Worm (Caenorhabditis elegans) whole organism, L1 larva: ENCODE data around the gene srsx-34.

Source experiments
- C16A3.4 ChIP-seq: fragments of 150-350 bp; optimal IDR thresholded peaks from 2 replicates; lab custom pipeline; 2014; ENCODE audit warnings: missing biosample characterization, missing genetic modification characterization
- Y116A8C.19 ChIP-seq: sonication (generic microtip); optimal IDR thresholded peaks from 2 replicates; lab custom pipeline; 2016; ENCODE audit warnings: missing compliant biosample characterization, missing genetic modification characterization, borderline replicate concordance
- blmp-1 ChIP-seq: fragments of 150-350 bp; optimal IDR thresholded peaks from 2 replicates; lab custom pipeline; 2014; ENCODE audit warnings: missing biosample characterization, missing genetic modification characterization
- ceh-8 ChIP-seq: fragments of 200-800 bp; sonication (Bioruptor generic); optimal IDR thresholded peaks from 2 replicates; lab custom pipeline; 2018; ENCODE audit warnings: mild to moderate bottlenecking, missing genetic modification characterization, moderate library complexity, missing compliant biosample characterization
- ceh-88 ChIP-seq: fragments of 200-800 bp; sonication (Bioruptor generic); IDR thresholded peaks from 2 replicates; pipeline ENCODE4 v1.3.6; 2022; ENCODE audit warnings: missing genetic modification characterization, missing compliant biosample characterization
- efl-1 ChIP-seq, 4 experiments: fragments of 150-350 bp; optimal IDR thresholded peaks in 3 of 4; peaks in 1 of 4; 1 replicate in 1 of 4; 2 replicates in 3 of 4; lab custom pipeline; 2014; ENCODE audit warnings: missing biosample characterization in 2 of 4, missing genetic modification characterization in 2 of 4, missing genetic modification reagents in 2 of 4
- egl-13 ChIP-seq: sonication (generic microtip); optimal IDR thresholded peaks from 2 replicates; lab custom pipeline; 2016; ENCODE audit warnings: missing genotype, missing genetic modification reagents, missing genetic modification characterization, missing compliant biosample characterization
- egl-27 ChIP-seq, 2 experiments: fragments of 150-350 bp in 1 of 2; sonication (generic microtip); optimal IDR thresholded peaks; 3 replicates each; lab custom pipeline; 2017 to 2018; ENCODE audit warnings: missing biosample characterization in 2 of 2, missing genetic modification characterization in 2 of 2, missing genetic modification reagents in 2 of 2
- elt-3 ChIP-seq, 6 experiments: fragments of 150-350 bp in 1 of 6; sonication (generic microtip); optimal IDR thresholded peaks; 2 replicates each; lab custom pipeline; 2017 to 2018; ENCODE audit warnings: missing biosample characterization in 6 of 6, missing genetic modification characterization in 6 of 6, inconsistent platforms in 1 of 6
- fkh-10 ChIP-seq: sonication (generic microtip); optimal IDR thresholded peaks from 2 replicates; lab custom pipeline; 2017; ENCODE audit warnings: missing biosample characterization, missing genetic modification reagents, missing genetic modification characterization
- fkh-8 ChIP-seq: sonication (generic microtip); optimal IDR thresholded peaks from 2 replicates; lab custom pipeline; 2016; ENCODE audit warnings: mild to moderate bottlenecking, missing genetic modification characterization, missing compliant biosample characterization
- grh-1 ChIP-seq: fragments of 200-800 bp; sonication (Bioruptor generic); IDR thresholded peaks from 2 replicates; pipeline ENCODE4 v1.3.6; 2022; ENCODE audit warnings: missing genetic modification reagents, missing genetic modification characterization, missing compliant biosample characterization
- hlh-17 ChIP-seq: fragments of 200-800 bp; sonication (Bioruptor generic); optimal IDR thresholded peaks from 2 replicates; lab custom pipeline; 2018; ENCODE audit warnings: missing genetic modification characterization, mild to moderate bottlenecking, missing compliant biosample characterization, moderate library complexity, borderline replicate concordance
- hpl-2 ChIP-seq: fragments of 150-350 bp; optimal IDR thresholded peaks from 2 replicates; lab custom pipeline; 2014; ENCODE audit warnings: missing biosample characterization, missing genetic modification reagents, missing genetic modification characterization
- isw-1 ChIP-seq: fragments of 200-800 bp; sonication (Bioruptor generic); IDR thresholded peaks from 2 replicates; pipeline ENCODE4 v1.3.6; 2022; ENCODE audit warnings: missing genetic modification characterization, missing compliant biosample characterization
- lin-13 ChIP-seq: fragments of 150-350 bp; optimal IDR thresholded peaks from 2 replicates; lab custom pipeline; 2014; ENCODE audit warnings: missing biosample characterization, missing genetic modification reagents, missing genetic modification characterization
- lir-3 ChIP-seq: sonication (generic microtip); optimal IDR thresholded peaks from 2 replicates; lab custom pipeline; 2016; ENCODE audit warnings: mild to moderate bottlenecking, missing genetic modification characterization, moderate library complexity, missing compliant biosample characterization; ENCODE audit not compliant: poor library complexity
- lsy-2 ChIP-seq, 2 experiments: fragments of 150-350 bp; optimal IDR thresholded peaks; 2 replicates each; lab custom pipeline; 2014; ENCODE audit warnings: missing biosample characterization in 2 of 2, missing genetic modification characterization in 2 of 2
- mab-9 ChIP-seq: fragments of 200-800 bp; sonication (Bioruptor generic); IDR thresholded peaks from 2 replicates; pipeline ENCODE4 v1.3.6; 2022; ENCODE audit warnings: missing genetic modification reagents, missing genetic modification characterization, missing compliant biosample characterization
- mdl-1 ChIP-seq, 2 experiments: fragments of 150-350 bp; optimal IDR thresholded peaks; 2 replicates each; lab custom pipeline; 2014 to 2017; ENCODE audit warnings: missing biosample characterization in 2 of 2, missing genetic modification characterization in 2 of 2, inconsistent platforms in 1 of 2
- mef-2 ChIP-seq: fragments of 150-350 bp; optimal IDR thresholded peaks from 2 replicates; lab custom pipeline; 2014; ENCODE audit warnings: missing biosample characterization, missing genetic modification characterization
- nhr-19 ChIP-seq: fragments of 200-800 bp; sonication (Bioruptor generic); conservative IDR thresholded peaks from 2 replicates; pipeline ENCODE4 v1.3.6; 2022; ENCODE audit warnings: missing genetic modification characterization, missing compliant biosample characterization
- nhr-47 ChIP-seq: sonication (generic microtip); optimal IDR thresholded peaks from 2 replicates; lab custom pipeline; 2016; ENCODE audit warnings: mild to moderate bottlenecking, missing genetic modification characterization, moderate library complexity, missing compliant biosample characterization
- nhr-77 ChIP-seq: fragments of 150-350 bp; optimal IDR thresholded peaks from 2 replicates; lab custom pipeline; 2014; ENCODE audit warnings: missing biosample characterization, missing genetic modification characterization
- nhr-85 ChIP-seq: sonication (generic microtip); peaks from one replicate; lab custom pipeline; 2016; ENCODE audit warnings: missing genetic modification characterization, inconsistent platforms, missing compliant biosample characterization
- rnt-1 ChIP-seq: sonication (generic microtip); optimal IDR thresholded peaks from 2 replicates; lab custom pipeline; 2016; ENCODE audit warnings: mild to moderate bottlenecking, missing genetic modification characterization, moderate library complexity, missing compliant biosample characterization
- skn-1 ChIP-seq: fragments of 150-350 bp; optimal IDR thresholded peaks from 2 replicates; lab custom pipeline; 2014; ENCODE audit warnings: missing biosample characterization, missing genetic modification characterization
- sup-37 ChIP-seq: fragments of 200-800 bp; sonication (Bioruptor generic); optimal IDR thresholded peaks from 2 replicates; lab custom pipeline; 2018; ENCODE audit warnings: mild to moderate bottlenecking, missing genetic modification characterization, missing compliant biosample characterization
- tlp-1 ChIP-seq: fragments of 150-350 bp; optimal IDR thresholded peaks from 2 replicates; lab custom pipeline; 2014; ENCODE audit warnings: missing biosample characterization, missing genetic modification characterization
- unc-130 ChIP-seq: fragments of 150-350 bp; optimal IDR thresholded peaks from 2 replicates; lab custom pipeline; 2017; ENCODE audit warnings: missing biosample characterization, missing genetic modification characterization, inconsistent platforms
- unc-30 ChIP-seq: sonication (generic microtip); optimal IDR thresholded peaks from 2 replicates; lab custom pipeline; 2017; ENCODE audit warnings: missing biosample characterization, missing genetic modification characterization
- unc-62 ChIP-seq: fragments of 150-350 bp; optimal IDR thresholded peaks from 2 replicates; lab custom pipeline; 2014; ENCODE audit warnings: missing biosample characterization, missing genetic modification reagents, missing genetic modification characterization
- unc-86 ChIP-seq: sonication (generic microtip); optimal IDR thresholded peaks from 2 replicates; lab custom pipeline; 2016; ENCODE audit warnings: missing genetic modification characterization, missing compliant biosample characterization
- xbp-1 ChIP-seq: sonication (generic microtip); optimal IDR thresholded peaks from 2 replicates; lab custom pipeline; 2016; ENCODE audit warnings: missing genetic modification characterization, missing compliant biosample characterization
- zip-4 ChIP-seq: fragments of 200-800 bp; sonication (Bioruptor generic); optimal IDR thresholded peaks from 2 replicates; lab custom pipeline; 2018; ENCODE audit warnings: mild to moderate bottlenecking, missing genetic modification characterization, moderate library complexity, missing compliant biosample characterization
- ztf-4 ChIP-seq: fragments of 150-350 bp; optimal IDR thresholded peaks from 2 replicates; lab custom pipeline; 2014; ENCODE audit warnings: missing biosample characterization, missing genetic modification characterization

srsx-34 gene

ce11 chrV:9015540-9015939 is 20.2 kb upstream of the srsx-34 start, which contains the start of gene srt-18:
srt-18 (minus strand) TSS chrV:9015640.
- TF ChIP-seq C16A3.4 = no peak
- TF ChIP-seq egl-13 (tag; lab: Kevin White, UChicago) = no peak
- no peak for TF ChIP-seq unc-86 (tag; lab: Kevin White, UChicago)
- no peak for TF ChIP-seq nhr-19 (GFP tag; lab: Robert Waterston, UW)
- no peak for TF ChIP-seq nhr-85 (tag; lab: Kevin White, UChicago)
- TF ChIP-seq fkh-8 = no peak
- TF ChIP-seq lsy-2 (tag; optimal IDR thresholded peaks at IDR 0.05; lab: Kevin White, UChicago) = no peak
- no peak for TF ChIP-seq zip-4

DNA sequence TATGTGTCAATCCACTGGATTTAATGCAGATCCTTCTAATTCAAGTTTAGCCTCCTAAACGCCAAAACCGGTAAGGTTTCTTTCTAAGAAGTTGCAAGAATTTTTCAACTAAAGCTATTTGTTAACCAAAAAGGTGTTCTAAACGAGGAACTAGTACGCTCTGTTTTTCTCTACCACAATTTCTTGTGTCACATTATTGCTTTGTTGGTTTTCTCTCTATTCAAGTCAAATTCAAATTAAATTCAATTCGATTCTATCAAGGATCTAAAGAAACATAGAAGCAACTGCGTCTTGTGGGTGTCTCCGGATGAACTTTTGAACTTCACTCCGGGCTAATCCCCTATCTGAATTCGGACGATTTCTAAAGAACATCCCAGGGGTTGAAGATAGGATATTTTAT is 19.3 kb upstream of the srsx-34 start, which contains the start of gene oac-40:
Gene oac-40 (plus strand): TSS at position 301 of the 400 bp plus-strand sequence.
- TF ChIP-seq rnt-1 (tag; lab: Kevin White, UChicago) (no peak), fkh-10 (GFP tag; lab: Kevin White, UChicago) (no peak), mdl-1 (tag; optimal IDR thresholded peaks at IDR 0.05; lab: Kevin White, UChicago) (no peak), egl-27 (tag; optimal IDR thresholded peaks at IDR 0.05; lab: Kevin White, UChicago) (no peak), hlh-17 (GFP tag; lab: Kevin White, UChicago) (no peak), blmp-1 (tag; lab: Kevin White, UChicago) (no peak), lin-13 (no peak), efl-1 (optimal IDR thresholded peaks at IDR 0.05; lab: Kevin White, UChicago) (no peak), efl-1 (GFP tag; optimal IDR thresholded peaks at IDR 0.05 in 1 of 2; lab: Kevin White, UChicago) (no peak), nhr-47 (tag; lab: Kevin White, UChicago) (no peak), mab-9 (GFP tag; lab: Robert Waterston, UW) (no peak), hpl-2 (GFP tag; lab: Kevin White, UChicago) (no peak), isw-1 (GFP tag; lab: Robert Waterston, UW) (no peak), ceh-88 (GFP tag; lab: Robert Waterston, UW) (no peak), elt-3 (tag; optimal IDR thresholded peaks at IDR 0.05; lab: Kevin White, UChicago) (no peak), ceh-8 (GFP tag; lab: Kevin White, UChicago) (no peak)

ce11 chrV:9018871-9019270 is 16.9 kb upstream of the srsx-34 start:
- no peak for TF ChIP-seq sup-37 (GFP tag; lab: Kevin White, UChicago)
- TF ChIP-seq egl-13 (tag; lab: Kevin White, UChicago) = no peak
- TF ChIP-seq unc-130 (tag; lab: Kevin White, UChicago) = no peak
- TF ChIP-seq unc-30 = no peak
- TF ChIP-seq tlp-1 = no peak
- TF ChIP-seq grh-1 = no peak
- no peak for TF ChIP-seq unc-62 (GFP tag; lab: Kevin White, UChicago)
- no peak for TF ChIP-seq xbp-1 (tag; lab: Kevin White, UChicago)
- TF ChIP-seq nhr-77 (tag; lab: Kevin White, UChicago) = no peak
- no peak for TF ChIP-seq elt-3 (tag; optimal IDR thresholded peaks at IDR 0.05; lab: Kevin White, UChicago)
- no peak for TF ChIP-seq egl-27 (tag; optimal IDR thresholded peaks at IDR 0.05; lab: Kevin White, UChicago)
- TF ChIP-seq hpl-2 (GFP tag; lab: Kevin White, UChicago) = no peak
- TF ChIP-seq mef-2 (tag; lab: Kevin White, UChicago) = no peak
- no peak for TF ChIP-seq lir-3 (tag; lab: Kevin White, UChicago)

DNA sequence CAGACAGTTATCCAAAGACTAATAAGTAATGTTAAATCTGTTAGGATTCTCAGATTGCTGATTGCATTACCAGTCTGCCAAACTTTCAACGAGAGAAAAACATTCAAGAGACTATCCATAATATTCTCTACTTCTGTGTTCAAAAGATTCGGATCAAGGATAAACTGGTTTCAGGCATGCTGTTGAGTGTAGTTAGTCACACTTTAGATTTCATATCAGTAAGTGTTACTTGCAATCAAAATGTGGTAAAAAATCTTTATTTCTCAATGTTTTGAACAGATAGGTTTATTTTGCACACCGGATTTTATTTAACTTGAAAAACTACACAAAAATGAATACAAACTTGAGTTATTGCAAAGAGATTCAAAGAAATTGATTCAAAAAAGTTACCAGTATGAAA is 13.7 kb upstream of the srsx-34 start, which contains the start of gene oac-41:
Gene oac-41 (minus strand): TSS at position 101 of the 400 bp plus-strand sequence.
- TF ChIP-seq skn-1 (tag; lab: Kevin White, UChicago) (no peak), nhr-19 (GFP tag; lab: Robert Waterston, UW) (no peak), Y116A8C.19 (tag; lab: Kevin White, UChicago) (no peak), egl-13 (tag; lab: Kevin White, UChicago) (no peak), ztf-4 (no peak), nhr-85 (tag; lab: Kevin White, UChicago) (no peak)
